Fruit fly (Drosophila melanogaster): Measurements from ENCODE around the gene Ravus.

Gene Ravus

DNA sequence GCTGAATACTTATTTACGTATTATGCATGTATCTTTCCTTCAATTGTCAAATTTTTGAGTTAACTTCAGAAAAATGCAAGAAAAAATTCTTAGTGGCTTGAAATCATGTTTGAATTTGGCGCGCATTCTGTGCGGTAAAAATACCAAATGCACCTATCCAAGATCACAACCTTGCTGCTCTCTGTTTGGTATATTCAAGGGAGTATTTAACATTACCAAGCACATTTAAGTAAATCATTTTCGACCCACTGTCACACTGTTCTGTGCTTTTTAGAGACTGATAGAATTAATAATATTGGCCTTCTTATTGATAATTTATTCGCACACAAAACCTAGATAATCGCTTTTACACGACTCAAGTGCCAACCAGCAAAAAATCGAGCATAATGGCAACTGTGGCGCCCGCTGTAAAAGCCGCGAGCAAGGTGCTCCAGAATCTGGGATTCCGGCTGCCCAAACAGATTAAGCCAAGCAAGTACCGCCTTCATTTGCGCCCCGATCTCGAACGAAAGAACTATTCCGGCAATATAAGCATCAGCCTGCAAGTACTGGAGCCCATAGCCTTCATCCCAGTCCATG lies 45.4 kb upstream of the Ravus start (continued):
- TF ChIP-seq stwl (tag; optimal IDR thresholded peaks at IDR 0.05), result peak; percentile 85
- TF ChIP-seq lola (GFP tag; optimal IDR thresholded peaks at IDR 0.05), result no peak
- peak; percentile 68 for TF ChIP-seq Ets97D (GFP tag; optimal IDR thresholded peaks at IDR 0.05)
- TF ChIP-seq Lhr (GFP tag; optimal IDR thresholded peaks at IDR 0.05), result peak; percentile 70
- no peak for TF ChIP-seq row (GFP tag; IDR thresholded peaks at IDR 0.05)
- TF ChIP-seq CG17829 (tag; optimal IDR thresholded peaks at IDR 0.05), result peak; percentile 0
- peak; percentile 22 for TF ChIP-seq YL-1 (GFP tag; optimal IDR thresholded peaks at IDR 0.05)
- peak; percentile 1 for TF ChIP-seq CG2712 (tag; optimal IDR thresholded peaks at IDR 0.05)
- peak; percentile 22 for TF ChIP-seq exex (tag; optimal IDR thresholded peaks at IDR 0.05)
- no peak for TF ChIP-seq croc (GFP tag; conservative IDR thresholded peaks at IDR 0.05)
- no peak for TF ChIP-seq Rfx (GFP tag; IDR thresholded peaks at IDR 0.05)
- peak; percentile 98 for TF ChIP-seq gfzf (GFP tag; optimal IDR thresholded peaks at IDR 0.05)

DNA sequence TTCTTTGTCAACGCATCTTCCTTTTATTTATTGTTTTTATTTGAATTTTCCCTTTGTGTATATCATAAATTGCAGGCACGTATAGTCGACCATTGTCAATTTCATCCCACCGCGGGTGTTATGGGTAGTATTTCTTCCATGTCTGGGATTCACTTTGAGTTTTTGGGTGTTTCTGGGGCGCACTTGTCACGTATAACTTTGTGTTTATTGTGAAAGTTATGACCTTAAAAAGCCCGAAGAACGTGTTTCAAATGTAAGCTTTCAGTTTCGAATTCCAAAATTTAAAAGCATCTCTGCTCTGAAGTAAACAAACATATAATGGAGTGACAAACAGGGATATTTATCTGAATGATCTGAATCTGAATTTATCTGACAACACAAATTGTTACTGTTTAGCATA lies 42.7 kb upstream of the Ravus start:
- TF ChIP-seq PHDP (tag; optimal IDR thresholded peaks at IDR 0.05) (no peak), CG8765 (GFP tag; IDR thresholded peaks at IDR 0.05) (no peak), ems (GFP tag; optimal IDR thresholded peaks at IDR 0.05) (no peak), CG7745 (tag; optimal IDR thresholded peaks at IDR 0.05) (no peak), Blimp-1 (GFP tag; optimal IDR thresholded peaks at IDR 0.05) (peak; percentile 74)

- TF ChIP-seq CG9727 (GFP tag; optimal IDR thresholded peaks at IDR 0.05), result peak; percentile 57
- no peak for TF ChIP-seq CG2199 (GFP tag; IDR thresholded peaks at IDR 0.05)
- 0 out of 2 replicates have a peak, but pooled peaks have one; percentile 26 for TF ChIP-seq vvl (GFP tag; IDR thresholded peaks at IDR 0.05)
- TF ChIP-seq CG12391 (tag; optimal IDR thresholded peaks at IDR 0.05), result peak; percentile 66
- peak; percentile 48 for TF ChIP-seq CG17385 (GFP tag; optimal IDR thresholded peaks at IDR 0.05)
- TF ChIP-seq aop (GFP tag; IDR thresholded peaks at IDR 0.05), result no peak
- TF ChIP-seq trh (GFP tag; optimal IDR thresholded peaks at IDR 0.05), result no peak
- no peak for TF ChIP-seq CG12769 (tag; optimal IDR thresholded peaks at IDR 0.05)
- TF ChIP-seq slbo (GFP tag; IDR thresholded peaks at IDR 0.05), result no peak
- TF ChIP-seq ase (GFP tag; IDR thresholded peaks at IDR 0.05), result no peak
- peak; percentile 33; the same call in 2 of the 3 replicates for TF ChIP-seq row (GFP tag; IDR thresholded peaks at IDR 0.05)
- peak; percentile 86 for TF ChIP-seq CG10979 (tag; optimal IDR thresholded peaks at IDR 0.05)
- TF ChIP-seq Tbp (GFP tag; optimal IDR thresholded peaks at IDR 0.05), result no peak
- TF ChIP-seq CG17568 (GFP tag; optimal IDR thresholded peaks at IDR 0.05), result no peak
- TF ChIP-seq gsb-n (tag; optimal IDR thresholded peaks at IDR 0.05), result peak; percentile 73
- TF ChIP-seq croc (GFP tag; conservative IDR thresholded peaks at IDR 0.05), result peak; percentile 13; the same call in 1 of the 3 replicates
- TF ChIP-seq gt (GFP tag; IDR thresholded peaks at IDR 0.05), result no peak
- no peak for TF ChIP-seq H15 (GFP tag; IDR thresholded peaks at IDR 0.05)
- peak in 1 of 2 experiments; percentile 29 for TF ChIP-seq Hr78 (GFP tag; optimal IDR thresholded peaks at IDR 0.05)
- TF ChIP-seq CG11696 (GFP tag; IDR thresholded peaks at IDR 0.05), result no peak
- TF ChIP-seq CG7839 (tag; optimal IDR thresholded peaks at IDR 0.05), result peak; percentile 64
- TF ChIP-seq PHDP (tag; optimal IDR thresholded peaks at IDR 0.05), result peak; percentile 64
- no peak for TF ChIP-seq maf-S (GFP tag; optimal IDR thresholded peaks at IDR 0.05)
- TF ChIP-seq CG2202 (tag; optimal IDR thresholded peaks at IDR 0.05), result peak; percentile 55
- TF ChIP-seq lbe (GFP tag; optimal IDR thresholded peaks at IDR 0.05), result peak; percentile 62
- TF ChIP-seq D (optimal IDR thresholded peaks at IDR 0.05), result no peak
- peak; percentile 59 for TF ChIP-seq D (GFP tag; optimal IDR thresholded peaks at IDR 0.05)
- TF ChIP-seq bsh (GFP tag; optimal IDR thresholded peaks at IDR 0.05), result peak in 1 of 2 experiments; percentile 81
- no peak for TF ChIP-seq HLHmδ (GFP tag; optimal IDR thresholded peaks at IDR 0.05)
- TF ChIP-seq CG30403 (GFP tag; optimal IDR thresholded peaks at IDR 0.05), result peak; percentile 48
- peak; percentile 5 for TF ChIP-seq kah (GFP tag; optimal IDR thresholded peaks at IDR 0.05)
- no peak for TF ChIP-seq CG14050 (GFP tag; IDR thresholded peaks at IDR 0.05)
Observed at dm6 chr3R:13305318-13305899, 41.5 kb upstream of the Ravus start.
